Fruit fly (Drosophila melanogaster) whole organism: ENCODE measurements around the gene CG7646.

Source experiments
- CG8478 ChIP-seq: fragments of >200 bp; optimal IDR thresholded peaks from 2 replicates; lab custom pipeline; 2018; ENCODE audit warnings: inconsistent platforms
- Dll ChIP-seq: fragments of >200 bp; optimal IDR thresholded peaks from 2 replicates; lab custom pipeline; 2017
- pan ChIP-seq: fragments of >200 bp; optimal IDR thresholded peaks from 2 replicates; lab custom pipeline; 2017
- psq ChIP-seq: fragments of >200 bp; optimal IDR thresholded peaks from 2 replicates; lab custom pipeline; 2017
- usp ChIP-seq: fragments of >200 bp; optimal IDR thresholded peaks from 2 replicates; lab custom pipeline; 2017; ENCODE audit warnings: missing biosample characterization, missing genetic modification characterization, mixed read lengths

DNA sequence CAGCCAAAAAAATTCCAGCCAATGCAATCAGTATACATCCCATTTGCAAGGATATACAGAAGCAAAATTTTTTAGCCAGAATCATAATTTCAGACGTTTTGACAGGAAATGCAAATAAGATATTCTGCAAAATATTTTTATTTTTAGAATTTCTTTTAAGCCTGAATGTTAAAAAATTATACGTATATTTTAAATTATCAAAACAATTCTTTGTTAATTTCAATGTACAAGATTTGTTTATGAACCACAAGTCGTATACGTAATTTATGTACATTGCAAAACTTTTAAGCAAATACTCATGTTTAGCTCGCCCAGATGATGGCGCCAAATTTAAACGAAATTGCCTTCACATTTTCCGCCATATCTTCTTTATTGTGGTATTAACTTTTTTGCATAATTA lies 37.3 kb upstream of the CG7646 start, which contains the start of gene CG42654:
- TF ChIP-seq Dll: no peak
- TF ChIP-seq usp (GFP tag; lab: Kevin White, UChicago): no peak
- TF ChIP-seq CG8478 (lab: Kevin White, UChicago): no peak
- no peak for TF ChIP-seq pan (lab: Kevin White, UChicago)
- no peak for TF ChIP-seq psq (lab: Kevin White, UChicago)
